Fruit fly (Drosophila melanogaster): ENCODE results near the gene geko.

- TF ChIP-seq Vsx2 (GFP tag; optimal IDR thresholded peaks at IDR 0.05; ENCODE audit: partially characterized antibody) (no peak), Hr83 (GFP tag; optimal IDR thresholded peaks at IDR 0.05; ENCODE audit: poor library complexity, severe bottlenecking) (no peak)
Observed at dm6 chr3L:18101421-18101996, 37.7 kb upstream of the geko start.
